Fruit fly (Drosophila melanogaster) whole organism, embryonic: ENCODE data around the gene CG31327.
A peak's percentile ranks its signal among the peaks of the same experiment; 100 is the strongest.

Experiments
- CG10274 ChIP-seq: fragments of 200-800 bp; sonication (Bioruptor generic); optimal IDR thresholded peaks from 3 replicates; lab custom pipeline; 2017; ENCODE audit warnings: missing biosample characterization, mild to moderate bottlenecking, missing genetic modification characterization
- CG11085 ChIP-seq: fragments of 200-800 bp; sonication (Bioruptor generic); IDR thresholded peaks from 2 replicates; pipeline ENCODE4 v1.3.6; 2022; ENCODE audit warnings: missing biosample characterization, missing genetic modification characterization
- CG12104 ChIP-seq: fragments of 200-800 bp; sonication (Bioruptor generic); optimal IDR thresholded peaks from 3 replicates; lab custom pipeline; 2016; ENCODE audit warnings: missing biosample characterization, missing genetic modification characterization
- CG13775 ChIP-seq: fragments of 200-800 bp; sonication (Bioruptor generic); optimal IDR thresholded peaks from 3 replicates; lab custom pipeline; 2017; ENCODE audit warnings: missing biosample characterization, mild to moderate bottlenecking, missing genetic modification characterization
- CG14441 ChIP-seq: fragments of 200-800 bp; sonication (Bioruptor generic); IDR thresholded peaks from 2 replicates; pipeline ENCODE4 v1.3.6; 2022; ENCODE audit warnings: missing biosample characterization, missing genetic modification characterization
- CG16779 ChIP-seq: fragments of 200-800 bp; sonication (Bioruptor generic); IDR thresholded peaks from 2 replicates; pipeline ENCODE4 v1.3.6; 2022; ENCODE audit warnings: missing biosample characterization, missing genetic modification characterization
- CG17612 ChIP-seq: fragments of 200-800 bp; sonication (Bioruptor generic); IDR thresholded peaks from 2 replicates; pipeline ENCODE4 v1.3.6; 2022; ENCODE audit warnings: missing biosample characterization, missing genetic modification characterization
- CG18619 ChIP-seq: fragments of 200-800 bp; sonication (Bioruptor generic); optimal IDR thresholded peaks from 3 replicates; lab custom pipeline; 2017; ENCODE audit warnings: missing biosample characterization, mild to moderate bottlenecking, missing genetic modification characterization
- CG32767 ChIP-seq: fragments of 200-800 bp; sonication (Bioruptor generic); IDR thresholded peaks from 2 replicates; pipeline ENCODE4 v1.3.6; 2022; ENCODE audit warnings: missing biosample characterization, missing genetic modification characterization
- CG4282 ChIP-seq: fragments of 200-800 bp; sonication (Bioruptor generic); optimal IDR thresholded peaks from 2 replicates; lab custom pipeline; 2016; ENCODE audit warnings: missing biosample characterization, missing genetic modification characterization
- CG4854 ChIP-seq: fragments of 200-800 bp; sonication (Bioruptor generic); optimal IDR thresholded peaks from 2 replicates; lab custom pipeline; 2016; ENCODE audit warnings: missing biosample characterization, missing genetic modification characterization, inconsistent platforms
- CG6854 ChIP-seq: fragments of 200-800 bp; sonication (Bioruptor generic); optimal IDR thresholded peaks from 3 replicates; lab custom pipeline; 2017; ENCODE audit warnings: missing biosample characterization, mild to moderate bottlenecking, missing genetic modification characterization
- CG7556 ChIP-seq: fragments of 200-800 bp; sonication (Bioruptor generic); optimal IDR thresholded peaks from 2 replicates; lab custom pipeline; 2017; ENCODE audit warnings: missing biosample characterization, mild to moderate bottlenecking, missing genetic modification characterization
- CG8089 ChIP-seq: fragments of 200-800 bp; sonication (Bioruptor generic); optimal IDR thresholded peaks from 3 replicates; lab custom pipeline; 2016; ENCODE audit warnings: missing biosample characterization, missing genetic modification characterization
- CG8281 ChIP-seq: fragments of 200-800 bp; sonication (Bioruptor generic); optimal IDR thresholded peaks from 2 replicates; lab custom pipeline; 2018; ENCODE audit warnings: missing biosample characterization, mild to moderate bottlenecking, missing genetic modification characterization, moderate library complexity
- CG8765 ChIP-seq: fragments of 200-800 bp; sonication (Bioruptor generic); IDR thresholded peaks from 2 replicates; pipeline ENCODE4 v1.3.6; 2022; ENCODE audit warnings: missing biosample characterization, missing genetic modification characterization
- CG9817 ChIP-seq: fragments of 200-800 bp; sonication (Bioruptor generic); optimal IDR thresholded peaks from 2 replicates; lab custom pipeline; 2018; ENCODE audit warnings: missing biosample characterization, mild to moderate bottlenecking, missing genetic modification characterization, moderate library complexity
- Dip3 ChIP-seq: fragments of 200-800 bp; sonication (Bioruptor generic); optimal IDR thresholded peaks from 3 replicates; lab custom pipeline; 2016; ENCODE audit warnings: missing biosample characterization, missing genetic modification characterization
- Doc2 ChIP-seq: fragments of 200-800 bp; sonication (Bioruptor generic); IDR thresholded peaks from 2 replicates; pipeline ENCODE4 v1.3.6; 2022; ENCODE audit warnings: missing biosample characterization, missing genetic modification characterization
- Dp ChIP-seq: fragments of 200-800 bp; sonication (Bioruptor generic); optimal IDR thresholded peaks from 2 replicates; lab custom pipeline; 2018; ENCODE audit warnings: missing biosample characterization, mild to moderate bottlenecking, missing genetic modification characterization, moderate library complexity
- Dref ChIP-seq: fragments of 200-800 bp; sonication (Bioruptor generic); IDR thresholded peaks from 2 replicates; pipeline ENCODE4 v1.3.6; 2022; ENCODE audit warnings: missing biosample characterization, missing genetic modification characterization
- Fer3 ChIP-seq: fragments of 200-800 bp; sonication (Bioruptor generic); optimal IDR thresholded peaks from 2 replicates; lab custom pipeline; 2018; ENCODE audit warnings: missing biosample characterization, mild to moderate bottlenecking, missing genetic modification characterization, moderate library complexity
- H2.0 ChIP-seq: fragments of 200-800 bp; sonication (Bioruptor generic); IDR thresholded peaks from 2 replicates; pipeline ENCODE4 v1.3.6; 2022; ENCODE audit warnings: missing biosample characterization, missing genetic modification characterization
- HmgZ ChIP-seq: fragments of 200-800 bp; sonication (Bioruptor generic); optimal IDR thresholded peaks from 2 replicates; lab custom pipeline; 2018; ENCODE audit warnings: missing biosample characterization, mild to moderate bottlenecking, missing genetic modification characterization
- Hr78 ChIP-seq, 2 experiments: fragments of 200-800 bp in 1 of 2; fragments of >200 bp in 1 of 2; sonication (Bioruptor generic) in 1 of 2; optimal IDR thresholded peaks; 2 replicates each; lab custom pipeline; 2017 to 2019; ENCODE audit warnings: missing biosample characterization in 2 of 2, missing genetic modification characterization in 2 of 2, mild to moderate bottlenecking in 1 of 2, moderate library complexity in 1 of 2
- Med ChIP-seq: fragments of 200-800 bp; sonication (Bioruptor generic); peaks from one replicate; lab custom pipeline; 2016; ENCODE audit warnings: missing biosample characterization, missing genetic modification characterization, mild to moderate bottlenecking, inconsistent platforms, moderate library complexity
- Mrtf ChIP-seq: fragments of 200-800 bp; sonication (Bioruptor generic); IDR thresholded peaks from 3 replicates; pipeline ENCODE4 v1.3.6; 2022; ENCODE audit warnings: missing biosample characterization, missing genetic modification characterization
- NfI ChIP-seq: fragments of 200-800 bp; sonication (Bioruptor generic); optimal IDR thresholded peaks from 3 replicates; lab custom pipeline; 2018; ENCODE audit warnings: missing biosample characterization, mild to moderate bottlenecking, missing genetic modification characterization, moderate library complexity
- Optix ChIP-seq: fragments of 200-800 bp; sonication (Bioruptor generic); IDR thresholded peaks from 3 replicates; pipeline ENCODE4 v1.3.6; 2022; ENCODE audit warnings: missing biosample characterization, missing genetic modification characterization
- Pdp1 ChIP-seq, 2 experiments: fragments of 200-800 bp; sonication (Bioruptor generic); optimal IDR thresholded peaks; 3 replicates each; lab custom pipeline; 2016; ENCODE audit warnings: missing biosample characterization in 2 of 2, missing genetic modification characterization in 2 of 2, mild to moderate bottlenecking in 1 of 2, moderate library complexity in 1 of 2
- Taf1 ChIP-seq: fragments of 200-800 bp; sonication (Bioruptor generic); IDR thresholded peaks from 2 replicates; pipeline ENCODE4 v1.3.6; 2022; ENCODE audit warnings: missing biosample characterization, missing genetic modification characterization
- Usf ChIP-seq: fragments of 200-800 bp; sonication (Bioruptor generic); optimal IDR thresholded peaks from 2 replicates; lab custom pipeline; 2017; ENCODE audit warnings: missing genotype, missing biosample characterization, missing genetic modification characterization
- YL-1 ChIP-seq: fragments of 200-800 bp; sonication (Bioruptor generic); optimal IDR thresholded peaks from 3 replicates; lab custom pipeline; 2017; ENCODE audit warnings: missing biosample characterization, mild to moderate bottlenecking, missing genetic modification characterization
- bcd ChIP-seq: fragments of 200-800 bp; sonication (Bioruptor generic); optimal IDR thresholded peaks from 2 replicates; lab custom pipeline; 2017; ENCODE audit warnings: missing biosample characterization, mild to moderate bottlenecking, missing genetic modification characterization
- caup ChIP-seq: fragments of 200-800 bp; sonication (Bioruptor generic); optimal IDR thresholded peaks from 3 replicates; lab custom pipeline; 2017; ENCODE audit warnings: missing biosample characterization, mild to moderate bottlenecking, missing genetic modification characterization, moderate library complexity; ENCODE audit not compliant: severe bottlenecking
- fd64A ChIP-seq: fragments of 200-800 bp; sonication (Bioruptor generic); optimal IDR thresholded peaks from 3 replicates; lab custom pipeline; 2018; ENCODE audit warnings: missing biosample characterization, mild to moderate bottlenecking, missing genetic modification characterization
- lola ChIP-seq, 3 experiments: fragments of >200 bp in 2 of 3; fragments of 200-800 bp in 1 of 3; sonication (Bioruptor generic) in 1 of 3; optimal IDR thresholded peaks; 2 replicates each; lab custom pipeline; 2017 to 2019; ENCODE audit warnings: missing biosample characterization in 3 of 3, missing genetic modification characterization in 3 of 3, mild to moderate bottlenecking in 1 of 3, moderate library complexity in 1 of 3
- pb ChIP-seq: fragments of 200-800 bp; sonication (Bioruptor generic); optimal IDR thresholded peaks from 3 replicates; lab custom pipeline; 2016; ENCODE audit warnings: missing biosample characterization, missing genetic modification characterization
- pnt ChIP-seq: fragments of 200-800 bp; sonication (Bioruptor generic); optimal IDR thresholded peaks from 3 replicates; lab custom pipeline; 2016; ENCODE audit warnings: missing biosample characterization, missing genetic modification characterization
- seq ChIP-seq: fragments of 200-800 bp; sonication (Bioruptor generic); IDR thresholded peaks from 2 replicates; pipeline ENCODE4 v1.3.6; 2022; ENCODE audit warnings: missing biosample characterization, missing genetic modification characterization
- twi ChIP-seq: fragments of 200-800 bp; optimal IDR thresholded peaks from 2 replicates; lab custom pipeline; 2019; ENCODE audit warnings: missing biosample characterization, mild to moderate bottlenecking, missing genetic modification characterization, moderate library complexity
- zen ChIP-seq: fragments of 200-800 bp; sonication (Bioruptor generic); optimal IDR thresholded peaks from 3 replicates; lab custom pipeline; 2018; ENCODE audit warnings: missing biosample characterization, mild to moderate bottlenecking, missing genetic modification characterization, moderate library complexity

The CG31327 gene

DNA sequence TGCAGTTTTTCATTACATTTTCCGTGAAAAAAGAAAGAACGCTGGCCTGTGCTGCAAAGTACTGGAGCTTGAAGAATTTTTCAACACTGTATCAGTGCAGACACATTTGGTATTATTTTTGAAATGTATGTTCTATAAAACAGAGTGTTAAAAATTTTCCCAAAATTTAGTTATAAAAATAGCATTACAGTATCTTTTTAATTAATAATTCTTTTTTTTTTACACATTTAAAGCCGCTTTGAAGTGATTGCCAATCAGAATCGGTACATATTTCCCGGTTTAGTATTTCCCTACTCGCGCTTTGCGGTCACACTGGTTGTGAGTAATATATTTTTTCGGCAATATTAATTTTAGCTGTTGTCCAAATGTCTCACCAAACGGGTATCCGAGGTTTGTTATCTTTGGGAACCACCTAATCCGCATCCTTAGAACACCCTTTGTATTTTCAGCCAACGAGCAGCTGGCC is 37.7 kb downstream of the CG31327 start, which contains the start of the genes Abi and twf (continued):
- TF ChIP-seq CG6854 (no peak), CG7556 (peak; percentile 50), HmgZ (tag; lab: Kevin White, UChicago) (peak; percentile 66), CG8281 (peak; percentile 3), Hr78 (GFP tag; optimal IDR thresholded peaks at IDR 0.05; lab: Kevin White, UChicago) (no peak), CG13775 (GFP tag; lab: Kevin White, UChicago) (peak; percentile 74), CG9817 (tag; lab: Kevin White, UChicago) (peak; percentile 61), Doc2 (GFP tag; lab: Robert Waterston, UW) (no peak), CG11085 (no peak), Dip3 (GFP tag; lab: Kevin White, UChicago) (peak; percentile 48), H2.0 (GFP tag; lab: Robert Waterston, UW) (peak; percentile 52), fd64A (GFP tag; lab: Kevin White, UChicago) (no peak), Med (GFP tag; lab: Kevin White, UChicago) (peak; percentile 91), Fer3 (tag; lab: Kevin White, UChicago) (peak; percentile 62), CG17612 (no peak), bcd (GFP tag; lab: Kevin White, UChicago) (peak; percentile 59), CG16779 (0 out of 2 replicates have a peak, but pooled peaks have one; percentile 22), CG4854 (GFP tag; lab: Kevin White, UChicago) (peak; percentile 35), caup (GFP tag; lab: Kevin White, UChicago) (peak; percentile 68), Optix (GFP tag; lab: Robert Waterston, UW) (no peak), lola (GFP tag; optimal IDR thresholded peaks at IDR 0.05; lab: Kevin White, UChicago) (peak in 1 of 3 experiments; percentile 63), Usf (GFP tag; lab: Kevin White, UChicago) (no peak), Pdp1 (GFP tag; optimal IDR thresholded peaks at IDR 0.05; lab: Kevin White, UChicago) (peak; percentile 41 to 71), Dref (GFP tag; lab: Robert Waterston, UW) (0 out of 2 replicates have a peak, but pooled peaks have one; percentile 8), Taf1 (GFP tag; lab: Robert Waterston, UW) (peak; percentile 42; the same call in 1 of the 2 replicates), CG8765 (GFP tag; lab: Robert Waterston, UW) (no peak), CG32767 (GFP tag; lab: Robert Waterston, UW) (no peak), seq (GFP tag; lab: Robert Waterston, UW) (no peak), CG8089 (GFP tag; lab: Kevin White, UChicago) (peak; percentile 16), Mrtf (GFP tag; lab: Robert Waterston, UW) (no peak), CG4282 (GFP tag; lab: Kevin White, UChicago) (no peak), pnt (GFP tag; lab: Kevin White, UChicago) (peak; percentile 18), CG18619 (peak; percentile 45), pb (GFP tag; lab: Kevin White, UChicago) (no peak), NfI (GFP tag; lab: Kevin White, UChicago) (peak; percentile 64), Dp (peak; percentile 15), CG12104 (GFP tag; lab: Kevin White, UChicago) (peak; percentile 54), YL-1 (GFP tag; lab: Kevin White, UChicago) (peak; percentile 90), zen (tag; lab: Kevin White, UChicago) (peak; percentile 50), CG14441 (GFP tag; lab: Robert Waterston, UW) (peak; percentile 49; the same call in 1 of the 2 replicates), CG10274 (no peak), twi (tag; lab: Kevin White, UChicago) (no peak)
